Worm (Caenorhabditis elegans) whole organism, late embryonic: ENCODE results near the gene daf-22.

ENCODE experiments used
- ceh-45 ChIP-seq: fragments of 200-800 bp; sonication (Bioruptor generic); IDR thresholded peaks from 2 replicates; pipeline ENCODE4 v1.3.6; 2022; ENCODE audit warnings: missing genetic modification reagents, missing genetic modification characterization, missing compliant biosample characterization
- unc-55 ChIP-seq: sonication (generic microtip); optimal IDR thresholded peaks from 2 replicates; lab custom pipeline; 2017; ENCODE audit warnings: missing biosample characterization, missing genetic modification reagents, missing genetic modification characterization

- TF ChIP-seq unc-55 (GFP tag; lab: Kevin White, UChicago), result no peak
- TF ChIP-seq ceh-45 (GFP tag; lab: Robert Waterston, UW), result no peak
Observed at ce11 chrII:12473406-12473805, 47.9 kb upstream of the daf-22 start, which contains the start of gene srg-17.
